Fruit fly (Drosophila melanogaster) Kc167 (cell line): ENCODE data around the gene CG18132.

Experiments used
- Myc ChIP-seq: fragments of >200 bp; optimal IDR thresholded peaks from 2 replicates; lab custom pipeline; 2017; ENCODE audit warnings: missing external identifiers
- Sin3A ChIP-seq: fragments of >200 bp; optimal IDR thresholded peaks from 2 replicates; lab custom pipeline; 2018; ENCODE audit warnings: missing external identifiers
- h ChIP-seq: fragments of >200 bp; optimal IDR thresholded peaks from 3 replicates; lab custom pipeline; 2018; ENCODE audit warnings: missing external identifiers
- insv ChIP-seq: fragments of >200 bp; optimal IDR thresholded peaks from 3 replicates; lab custom pipeline; 2018; ENCODE audit warnings: missing external identifiers
- psq ChIP-seq: fragments of >200 bp; optimal IDR thresholded peaks from 2 replicates; lab custom pipeline; 2017; ENCODE audit warnings: missing external identifiers
- ttk ChIP-seq: sonication (Bioruptor generic); optimal IDR thresholded peaks from 2 replicates; lab custom pipeline; 2017; ENCODE audit warnings: missing external identifiers

Gene CG18132

dm6 chr2L:1517378-1517777 is at the start of gene CG18132:
Gene CG18132, minus strand, starts transcription at chr2L:1517478.
- no peak for TF ChIP-seq h (lab: Kevin White, UChicago)
- TF ChIP-seq ttk (lab: Kevin White, UChicago), result no peak
- no peak for TF ChIP-seq Myc (lab: Kevin White, UChicago)
- no peak for TF ChIP-seq insv (lab: Kevin White, UChicago)
- no peak for TF ChIP-seq Sin3A (lab: Kevin White, UChicago)
- no peak for TF ChIP-seq psq

dm6 chr2L:1559811-1560501 is 42.7 kb upstream of the CG18132 start:
- TF ChIP-seq Sin3A (lab: Kevin White, UChicago), result no peak
- no peak for TF ChIP-seq psq
- TF ChIP-seq h (lab: Kevin White, UChicago), result no peak
- no peak for TF ChIP-seq insv (lab: Kevin White, UChicago)
- TF ChIP-seq ttk (lab: Kevin White, UChicago), result no peak
- no peak for TF ChIP-seq Myc (lab: Kevin White, UChicago)

dm6 chr2L:1557927-1558326 is 40.6 kb upstream of the CG18132 start:
- TF ChIP-seq Myc (lab: Kevin White, UChicago) (no peak), h (lab: Kevin White, UChicago) (no peak), insv (lab: Kevin White, UChicago) (no peak), ttk (lab: Kevin White, UChicago) (no peak), Sin3A (lab: Kevin White, UChicago) (no peak), psq (no peak)

dm6 chr2L:1556697-1557564 is 39.7 kb upstream of the CG18132 start:
- TF ChIP-seq Sin3A (lab: Kevin White, UChicago), result no peak
- no peak for TF ChIP-seq Myc (lab: Kevin White, UChicago)
- TF ChIP-seq psq, result no peak
- no peak for TF ChIP-seq ttk (lab: Kevin White, UChicago)
- TF ChIP-seq h (lab: Kevin White, UChicago), result no peak
- TF ChIP-seq insv (lab: Kevin White, UChicago), result no peak

- TF ChIP-seq Myc (lab: Kevin White, UChicago) (no peak), Sin3A (lab: Kevin White, UChicago) (no peak), insv (lab: Kevin White, UChicago) (no peak), h (lab: Kevin White, UChicago) (no peak), psq (no peak), ttk (lab: Kevin White, UChicago) (no peak)
Measured at dm6 chr2L:1554954-1555353, 37.7 kb upstream of the CG18132 start, which contains the start of gene haf. Gene haf, plus strand, starts transcription at chr2L:1555129.

dm6 chr2L:1547860-1548259 is 30.6 kb upstream of the CG18132 start:
- TF ChIP-seq psq (no peak), ttk (lab: Kevin White, UChicago) (no peak)

dm6 chr2L:1538132-1538531 is 20.9 kb upstream of the CG18132 start:
- TF ChIP-seq Myc (lab: Kevin White, UChicago), result no peak
- no peak for TF ChIP-seq Sin3A (lab: Kevin White, UChicago)
- no peak for TF ChIP-seq h (lab: Kevin White, UChicago)
- no peak for TF ChIP-seq insv (lab: Kevin White, UChicago)
- no peak for TF ChIP-seq psq
- TF ChIP-seq ttk (lab: Kevin White, UChicago), result no peak

- TF ChIP-seq Myc (lab: Kevin White, UChicago), result no peak
- TF ChIP-seq psq, result no peak
- TF ChIP-seq insv (lab: Kevin White, UChicago), result no peak
- no peak for TF ChIP-seq Sin3A (lab: Kevin White, UChicago)
- TF ChIP-seq h (lab: Kevin White, UChicago), result no peak
- no peak for TF ChIP-seq ttk (lab: Kevin White, UChicago)
Measured at dm6 chr2L:1535231-1535630, 18.0 kb upstream of the CG18132 start.

- no peak for TF ChIP-seq Sin3A (lab: Kevin White, UChicago)
- TF ChIP-seq Myc (lab: Kevin White, UChicago), result no peak
- no peak for TF ChIP-seq ttk (lab: Kevin White, UChicago)
- no peak for TF ChIP-seq insv (lab: Kevin White, UChicago)
- TF ChIP-seq psq, result no peak
Measured at dm6 chr2L:1522397-1522796, 5.1 kb upstream of the CG18132 start, which contains the start of gene Or22b. Gene Or22b, plus strand, starts transcription at chr2L:1522697.

- TF ChIP-seq psq, result no peak
- TF ChIP-seq Sin3A (lab: Kevin White, UChicago), result no peak
- no peak for TF ChIP-seq Myc (lab: Kevin White, UChicago)
- no peak for TF ChIP-seq ttk (lab: Kevin White, UChicago)
- TF ChIP-seq h (lab: Kevin White, UChicago), result no peak
- TF ChIP-seq insv (lab: Kevin White, UChicago), result no peak
Measured at dm6 chr2L:1520191-1520590, 2.9 kb upstream of the CG18132 start, which contains the start of gene Or22a. Gene Or22a, plus strand, starts transcription at chr2L:1520491.

- TF ChIP-seq Myc (lab: Kevin White, UChicago) (no peak), insv (lab: Kevin White, UChicago) (no peak), h (lab: Kevin White, UChicago) (no peak), ttk (lab: Kevin White, UChicago) (no peak)
Measured at dm6 chr2L:1518022-1518421, 744 bp upstream of the CG18132 start, which contains the start of gene halo. Gene halo, minus strand, starts transcription at chr2L:1518148.
